Worm (Caenorhabditis elegans) whole organism, L3 larva: Measurements from ENCODE around the gene K08F4.12.

Experiments used
- ceh-16 ChIP-seq: sonication (generic microtip); optimal IDR thresholded peaks from 2 replicates; lab custom pipeline; 2017; ENCODE audit warnings: missing biosample characterization, missing genetic modification characterization
- ceh-82 ChIP-seq: fragments of 150-350 bp; optimal IDR thresholded peaks from 2 replicates; lab custom pipeline; 2014; ENCODE audit warnings: missing biosample characterization, missing genetic modification characterization
- elt-1 ChIP-seq: fragments of 150-350 bp; optimal IDR thresholded peaks from 2 replicates; lab custom pipeline; 2014; ENCODE audit warnings: missing biosample characterization, missing genetic modification characterization
- mdl-1 ChIP-seq: fragments of 150-350 bp; optimal IDR thresholded peaks from 2 replicates; lab custom pipeline; 2014; ENCODE audit warnings: missing biosample characterization, missing genetic modification characterization
- nhr-12 ChIP-seq: fragments of 150-350 bp; optimal IDR thresholded peaks from 2 replicates; lab custom pipeline; 2014; ENCODE audit warnings: missing biosample characterization, missing genetic modification characterization
- pqm-1 ChIP-seq: fragments of 150-350 bp; optimal IDR thresholded peaks from 2 replicates; lab custom pipeline; 2017; ENCODE audit warnings: missing biosample characterization, missing genetic modification characterization, inconsistent platforms
- snpc-4 ChIP-seq: fragments of 150-350 bp; optimal IDR thresholded peaks from 2 replicates; lab custom pipeline; 2014; ENCODE audit warnings: missing biosample characterization, missing genetic modification characterization
- unc-39 ChIP-seq: sonication (generic microtip); optimal IDR thresholded peaks from 4 replicates; lab custom pipeline; 2017; ENCODE audit warnings: missing biosample characterization, missing genetic modification characterization
- unc-62 ChIP-seq: fragments of 150-350 bp; sonication (generic microtip); optimal IDR thresholded peaks from 4 replicates; lab custom pipeline; 2014; ENCODE audit warnings: missing biosample characterization, missing genetic modification reagents, missing genetic modification characterization
- zag-1 ChIP-seq: fragments of 150-350 bp; optimal IDR thresholded peaks from 2 replicates; lab custom pipeline; 2014; ENCODE audit warnings: missing biosample characterization, missing genetic modification characterization
- ztf-11 ChIP-seq: fragments of 150-350 bp; optimal IDR thresholded peaks from 2 replicates; lab custom pipeline; 2014; ENCODE audit warnings: missing biosample characterization, missing genetic modification characterization

- TF ChIP-seq unc-39: no peak
- TF ChIP-seq ztf-11 (tag; lab: Kevin White, UChicago): no peak
- no peak for TF ChIP-seq ceh-16 (tag; lab: Kevin White, UChicago)
- no peak for TF ChIP-seq unc-62 (GFP tag; lab: Kevin White, UChicago)
- TF ChIP-seq pqm-1: no peak
- no peak for TF ChIP-seq snpc-4
- no peak for TF ChIP-seq ceh-82 (tag; lab: Kevin White, UChicago)
- no peak for TF ChIP-seq elt-1 (tag; lab: Kevin White, UChicago)
- no peak for TF ChIP-seq nhr-12 (tag; lab: Kevin White, UChicago)
- TF ChIP-seq zag-1: no peak
- no peak for TF ChIP-seq mdl-1 (tag; lab: Kevin White, UChicago)
Observed at ce11 chrIV:10148938-10149337, 11.0 kb downstream of the K08F4.12 start, which contains the start of gene pigs-1.
